Fruit fly (Drosophila melanogaster): ENCODE data around the gene CG13705.

Gene CG13705

DNA sequence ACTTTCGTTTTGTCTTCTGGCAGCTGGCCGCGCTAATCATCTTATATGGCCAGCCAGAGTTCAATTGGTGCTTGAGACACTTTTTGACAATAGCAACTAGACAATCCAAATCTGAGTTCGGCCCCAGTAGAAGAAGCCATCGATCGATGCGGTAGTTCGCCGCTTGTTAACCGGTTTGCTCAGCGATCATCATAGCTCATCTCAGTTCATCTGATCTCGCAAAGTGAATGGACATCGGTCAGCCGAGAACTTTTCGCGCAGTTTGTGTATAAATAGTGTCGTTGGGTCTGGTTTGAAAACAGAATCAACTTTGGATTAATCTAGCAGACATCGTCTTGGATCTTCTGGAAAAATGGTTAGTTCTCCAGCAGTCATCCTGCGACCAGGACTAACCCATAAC, at the start of gene CG13705:
Gene CG13705 (plus strand): TSS at position 301 of the 400 bp plus-strand sequence.
- TF ChIP-seq Dll (optimal IDR thresholded peaks at IDR 0.05) (no peak), psq (optimal IDR thresholded peaks at IDR 0.05) (no peak), EcR (GFP tag; optimal IDR thresholded peaks at IDR 0.05) (no peak), CG8478 (optimal IDR thresholded peaks at IDR 0.05) (no peak), usp (GFP tag; optimal IDR thresholded peaks at IDR 0.05) (no peak), pan (optimal IDR thresholded peaks at IDR 0.05) (no peak)

DNA sequence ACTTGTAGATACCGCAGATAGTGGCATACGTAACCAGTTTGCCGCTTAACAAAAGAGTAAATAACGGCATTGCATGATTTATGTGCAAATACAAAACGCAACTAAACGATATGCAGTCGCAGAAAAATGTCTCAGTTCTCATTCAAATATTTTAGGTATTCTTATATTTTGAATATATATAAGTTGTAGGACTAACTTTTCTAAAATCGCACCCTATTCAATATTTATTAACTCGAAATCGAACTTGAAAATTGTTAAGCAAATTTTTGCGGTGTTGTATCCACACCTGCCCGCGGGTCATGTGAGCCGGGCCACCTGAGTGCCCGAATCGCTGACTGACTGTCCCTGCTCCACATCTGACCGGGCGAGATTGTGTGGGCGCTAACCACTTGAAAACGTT, 48.6 kb upstream of the CG13705 start:
- no peak for TF ChIP-seq pan (optimal IDR thresholded peaks at IDR 0.05)
- TF ChIP-seq usp (GFP tag; optimal IDR thresholded peaks at IDR 0.05), result no peak
- no peak for TF ChIP-seq psq (optimal IDR thresholded peaks at IDR 0.05)
- TF ChIP-seq Dll (optimal IDR thresholded peaks at IDR 0.05), result no peak
- TF ChIP-seq CG8478 (optimal IDR thresholded peaks at IDR 0.05), result no peak
- no peak for TF ChIP-seq EcR (GFP tag; optimal IDR thresholded peaks at IDR 0.05)

DNA sequence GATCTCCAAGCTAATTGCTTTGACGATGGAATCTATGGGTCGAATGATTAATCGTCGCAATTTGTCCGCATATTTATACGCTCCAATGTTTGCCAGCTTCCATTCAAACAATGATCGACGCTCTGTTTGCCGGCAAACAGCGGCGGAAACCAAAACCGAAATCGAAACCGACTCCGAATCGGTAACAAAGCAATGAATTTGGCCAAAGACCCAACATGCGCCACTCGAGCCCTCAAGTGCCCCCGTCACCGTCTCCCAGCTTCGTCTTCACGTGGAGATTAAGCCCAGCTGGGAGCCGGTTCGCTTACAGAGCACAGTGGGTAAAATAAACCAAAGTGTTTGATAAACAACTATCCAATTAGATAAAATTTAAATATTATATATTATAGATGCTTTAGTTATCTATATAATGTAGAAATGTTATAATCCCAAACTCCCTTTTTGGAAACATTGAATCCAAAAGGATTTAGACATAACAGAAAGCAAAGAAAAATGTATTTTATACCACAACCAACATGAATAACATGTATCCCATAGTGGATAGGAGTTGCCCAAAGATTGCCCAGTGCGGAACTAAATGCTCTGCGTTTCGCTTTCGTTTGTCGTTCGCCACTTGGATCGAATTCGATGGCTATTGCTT, 44.1 kb upstream of the CG13705 start, which contains the start of gene CG32237:
Gene CG32237 (minus strand): TSS at position 51 of the 640 bp plus-strand sequence.
- TF ChIP-seq psq (optimal IDR thresholded peaks at IDR 0.05), result no peak

DNA sequence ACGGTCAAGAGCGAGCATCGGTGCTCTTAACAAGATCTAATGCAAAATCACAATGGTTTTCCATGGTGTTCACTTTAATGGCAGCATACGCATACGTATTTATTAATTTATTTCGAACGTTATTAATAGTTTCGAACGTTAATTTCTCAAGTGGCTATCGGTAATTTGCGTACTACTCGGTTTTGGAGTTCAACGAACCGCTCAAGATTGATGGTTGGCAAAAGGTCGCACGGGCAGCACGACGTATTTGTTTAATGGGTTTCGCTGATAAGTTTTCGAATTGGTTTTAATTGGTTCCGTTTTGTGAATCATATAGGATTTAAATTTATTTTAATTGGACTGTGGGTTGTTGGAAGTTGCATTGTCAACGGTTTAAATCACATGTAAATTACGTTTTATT, 43.6 kb upstream of the CG13705 start:
- TF ChIP-seq psq (optimal IDR thresholded peaks at IDR 0.05) (no peak), Dll (optimal IDR thresholded peaks at IDR 0.05) (no peak), usp (GFP tag; optimal IDR thresholded peaks at IDR 0.05) (no peak), EcR (GFP tag; optimal IDR thresholded peaks at IDR 0.05) (no peak), pan (optimal IDR thresholded peaks at IDR 0.05) (no peak), CG8478 (optimal IDR thresholded peaks at IDR 0.05) (no peak)

DNA sequence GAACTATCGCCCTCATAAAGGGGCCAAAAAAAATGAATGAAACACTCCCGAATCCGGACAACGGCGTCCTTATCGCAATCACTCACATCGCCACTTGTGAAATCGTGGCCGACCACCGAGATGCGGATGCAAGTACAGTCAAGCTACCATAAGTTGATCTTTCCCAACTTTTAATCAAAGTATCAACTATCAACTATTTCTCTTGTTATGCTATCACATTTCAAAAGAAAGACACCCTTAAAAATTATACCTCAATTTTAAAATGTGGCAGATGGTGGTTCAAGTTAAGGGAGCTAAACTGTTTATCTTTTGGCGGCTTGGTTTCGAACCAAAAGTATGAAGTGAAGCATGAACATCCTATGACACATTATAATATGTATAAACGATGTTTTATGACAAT, 42.5 kb upstream of the CG13705 start:
- TF ChIP-seq psq (optimal IDR thresholded peaks at IDR 0.05) (no peak), Dll (optimal IDR thresholded peaks at IDR 0.05) (no peak), pan (optimal IDR thresholded peaks at IDR 0.05) (no peak), usp (GFP tag; optimal IDR thresholded peaks at IDR 0.05) (no peak), CG8478 (optimal IDR thresholded peaks at IDR 0.05) (no peak), EcR (GFP tag; optimal IDR thresholded peaks at IDR 0.05) (no peak)

DNA sequence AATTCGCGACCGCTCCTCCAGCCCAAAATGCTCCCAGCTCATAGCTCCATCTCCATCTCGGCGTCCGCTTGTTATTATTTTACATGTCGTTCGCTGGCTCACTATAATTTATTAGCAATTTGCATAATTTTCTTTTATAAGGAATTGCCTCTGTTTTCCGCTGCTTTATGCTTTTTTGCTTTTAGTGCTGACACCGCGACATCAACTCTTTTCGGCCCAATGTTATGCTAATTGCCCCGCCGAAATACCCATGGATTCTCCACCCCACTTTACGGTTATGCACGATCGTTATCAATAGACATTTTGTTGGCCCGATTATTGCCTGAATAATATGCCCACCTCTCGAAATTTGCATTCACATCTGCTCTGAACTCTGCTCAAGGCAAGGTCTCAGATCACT, 41.5 kb upstream of the CG13705 start:
- TF ChIP-seq usp (GFP tag; optimal IDR thresholded peaks at IDR 0.05) (no peak), EcR (GFP tag; optimal IDR thresholded peaks at IDR 0.05) (no peak), Dll (optimal IDR thresholded peaks at IDR 0.05) (no peak), psq (optimal IDR thresholded peaks at IDR 0.05) (no peak), CG8478 (optimal IDR thresholded peaks at IDR 0.05) (no peak), pan (optimal IDR thresholded peaks at IDR 0.05) (no peak)

DNA sequence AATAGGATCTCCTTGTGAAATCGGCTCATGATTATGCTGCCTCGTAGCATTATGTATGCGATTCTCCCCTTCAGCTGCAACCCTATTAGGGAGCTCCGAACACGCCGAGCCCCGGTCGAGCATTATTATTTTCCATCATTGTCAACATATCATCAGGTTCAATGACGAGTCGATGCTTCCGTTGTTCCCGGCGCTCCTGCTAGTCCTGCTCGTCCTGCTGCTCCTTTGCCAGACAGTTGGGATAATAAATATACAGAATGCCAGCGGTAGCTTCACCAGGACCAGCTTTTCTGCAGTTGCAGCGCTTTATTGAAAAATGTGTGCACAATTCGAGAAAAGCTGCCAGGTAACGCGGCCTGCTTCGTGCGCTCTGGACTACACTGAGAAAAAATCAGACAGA, 36.3 kb upstream of the CG13705 start, which contains the start of gene CG32235:
Gene CG32235 (minus strand): TSS at position 101 of the 400 bp plus-strand sequence.
- no peak for TF ChIP-seq usp (GFP tag; optimal IDR thresholded peaks at IDR 0.05)
- TF ChIP-seq Dll (optimal IDR thresholded peaks at IDR 0.05), result no peak
- no peak for TF ChIP-seq pan (optimal IDR thresholded peaks at IDR 0.05)

DNA sequence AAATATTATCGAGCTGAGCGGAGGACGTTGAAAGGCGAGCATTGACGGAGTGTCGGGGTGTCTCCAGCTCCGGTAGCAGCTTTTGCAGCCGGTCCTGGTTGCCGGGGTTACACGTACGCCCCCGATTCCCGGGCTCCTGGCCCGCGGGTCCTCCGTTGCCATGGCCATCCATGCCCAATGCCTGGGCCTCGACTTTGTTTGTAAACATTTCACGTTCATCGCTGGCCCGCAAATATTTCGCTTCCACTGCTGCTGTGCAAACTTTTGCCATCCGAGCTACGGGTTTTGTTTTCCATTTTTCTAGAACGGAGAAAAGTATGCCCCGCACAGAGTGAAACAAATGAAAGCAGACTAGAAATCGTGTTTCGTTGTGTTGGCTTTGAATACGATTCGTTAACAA, 35.7 kb upstream of the CG13705 start, which contains the start of gene Dnah3:
Gene Dnah3 (plus strand): TSS at position 301 of the 400 bp plus-strand sequence.
- TF ChIP-seq Dll (optimal IDR thresholded peaks at IDR 0.05), result no peak

DNA sequence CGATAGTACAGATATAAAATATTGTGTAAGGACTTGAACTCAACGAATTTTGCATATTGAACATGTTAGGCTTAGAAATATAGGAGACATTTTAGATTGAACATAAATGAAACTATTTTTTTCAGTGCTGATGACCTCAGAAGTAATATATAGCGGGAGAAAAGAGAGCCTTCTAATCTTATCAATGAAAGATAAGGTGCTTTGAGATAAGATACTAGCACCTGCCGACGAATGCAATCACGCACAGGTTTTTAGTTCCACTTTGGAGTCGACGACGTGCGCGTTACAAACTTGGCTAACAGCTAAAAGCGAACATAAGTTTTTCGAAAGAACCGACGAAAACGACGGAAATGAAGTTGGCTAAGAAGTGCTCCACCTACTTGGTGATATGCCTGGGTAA, 2.0 kb downstream of the CG13705 start, which contains the start of gene hoka:
Gene hoka (plus strand): TSS at position 254 of the 400 bp plus-strand sequence.
- TF ChIP-seq CG8478 (optimal IDR thresholded peaks at IDR 0.05) (no peak), Dll (optimal IDR thresholded peaks at IDR 0.05) (no peak), psq (optimal IDR thresholded peaks at IDR 0.05) (no peak)

DNA sequence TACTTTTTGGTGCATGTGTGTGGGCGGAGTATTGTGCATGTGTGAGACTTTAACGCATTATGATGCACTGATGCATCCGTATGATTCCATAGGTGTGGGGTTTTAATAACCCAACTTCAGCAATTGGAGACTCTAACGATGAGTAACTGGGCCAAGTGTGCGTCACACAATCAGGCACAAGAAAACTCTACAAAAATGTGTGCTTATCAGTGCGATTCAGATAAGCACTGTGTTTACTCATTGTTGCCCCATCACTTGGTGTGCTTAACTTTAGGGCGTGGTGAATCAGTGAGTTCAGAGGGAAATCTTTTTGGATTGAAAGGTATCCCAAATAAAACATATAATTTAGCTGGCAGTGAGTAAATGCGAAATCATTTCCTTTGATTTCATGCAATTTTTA, 2.5 kb downstream of the CG13705 start:
- no peak for TF ChIP-seq Dll (optimal IDR thresholded peaks at IDR 0.05)
- no peak for TF ChIP-seq CG8478 (optimal IDR thresholded peaks at IDR 0.05)

DNA sequence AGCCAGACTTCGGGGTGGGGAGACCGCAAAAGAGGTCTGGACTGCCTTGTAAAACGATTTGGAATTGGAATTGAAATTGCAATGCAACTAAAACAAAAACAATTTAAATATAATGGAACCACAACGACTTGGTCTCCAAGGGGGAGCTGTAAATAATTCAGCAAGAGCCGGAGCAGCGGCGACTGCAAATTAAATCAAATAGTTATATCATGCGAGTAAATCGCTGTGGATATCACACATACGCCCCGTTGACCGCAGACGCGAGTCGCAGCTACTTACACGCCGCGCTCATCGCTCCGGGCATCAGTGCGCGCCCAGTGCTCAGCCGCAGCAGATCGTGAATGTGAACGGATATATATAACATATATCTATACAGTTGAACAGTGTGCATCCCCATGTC, 13.4 kb downstream of the CG13705 start, which contains the start of gene Rh50:
Gene Rh50 (plus strand): TSS at position 301 of the 400 bp plus-strand sequence.
- TF ChIP-seq usp (GFP tag; optimal IDR thresholded peaks at IDR 0.05) (no peak), EcR (GFP tag; optimal IDR thresholded peaks at IDR 0.05) (no peak), CG8478 (optimal IDR thresholded peaks at IDR 0.05) (no peak), Dll (optimal IDR thresholded peaks at IDR 0.05) (no peak), pan (optimal IDR thresholded peaks at IDR 0.05) (no peak), psq (optimal IDR thresholded peaks at IDR 0.05) (no peak)

DNA sequence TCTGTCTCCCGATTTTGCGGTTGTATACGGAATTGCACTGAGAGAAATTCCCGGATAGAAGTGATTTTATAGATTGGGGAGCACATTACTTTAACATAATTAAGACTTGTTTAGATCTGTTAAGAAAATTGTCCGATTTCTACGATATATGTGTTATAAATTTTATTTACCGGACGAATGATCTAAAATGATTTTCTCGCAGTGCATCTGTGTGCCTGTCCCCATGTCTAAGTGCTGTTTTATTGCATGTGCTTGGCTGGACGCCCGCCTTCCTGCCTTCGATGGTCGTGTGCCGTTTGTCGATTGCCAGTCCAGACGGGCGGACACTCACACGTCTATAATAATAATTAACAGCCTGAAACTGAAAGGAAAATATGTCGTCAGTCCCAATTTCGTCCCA, 24.3 kb downstream of the CG13705 start:
- TF ChIP-seq EcR (GFP tag; optimal IDR thresholded peaks at IDR 0.05), result no peak
- TF ChIP-seq Dll (optimal IDR thresholded peaks at IDR 0.05), result no peak
- no peak for TF ChIP-seq pan (optimal IDR thresholded peaks at IDR 0.05)
- TF ChIP-seq CG8478 (optimal IDR thresholded peaks at IDR 0.05), result no peak
- TF ChIP-seq psq (optimal IDR thresholded peaks at IDR 0.05), result no peak
- TF ChIP-seq usp (GFP tag; optimal IDR thresholded peaks at IDR 0.05), result no peak

DNA sequence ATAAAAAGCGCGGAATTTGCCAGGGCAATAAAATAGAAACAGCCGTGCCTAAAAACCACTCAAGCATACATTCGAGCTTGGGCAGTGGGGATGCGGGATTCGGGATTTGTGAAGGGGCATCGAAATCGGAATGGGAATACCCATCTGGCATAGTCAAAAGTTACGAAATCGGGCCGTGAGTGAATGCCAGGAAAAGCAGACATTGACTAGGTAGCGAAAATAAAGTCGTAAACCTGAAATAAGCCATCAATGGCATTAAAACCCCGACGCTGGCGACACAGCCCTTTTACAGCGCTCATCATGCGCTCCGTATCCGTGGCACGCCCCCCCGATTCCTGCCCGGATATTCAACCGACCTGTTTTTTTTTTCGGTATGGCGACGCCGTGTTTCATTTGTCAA, 27.9 kb downstream of the CG13705 start:
- no peak for TF ChIP-seq pan (optimal IDR thresholded peaks at IDR 0.05)
- no peak for TF ChIP-seq CG8478 (optimal IDR thresholded peaks at IDR 0.05)
- no peak for TF ChIP-seq Dll (optimal IDR thresholded peaks at IDR 0.05)
- no peak for TF ChIP-seq usp (GFP tag; optimal IDR thresholded peaks at IDR 0.05)
- no peak for TF ChIP-seq EcR (GFP tag; optimal IDR thresholded peaks at IDR 0.05)
- TF ChIP-seq psq (optimal IDR thresholded peaks at IDR 0.05), result no peak
